Fruit fly (Drosophila melanogaster) whole organism, prepupa: ENCODE data around the gene Gsc.
A peak's percentile ranks its signal among the peaks of the same experiment; 100 is the strongest.

Experiments
- CG10631 ChIP-seq: fragments of 200-800 bp; sonication (Bioruptor generic); optimal IDR thresholded peaks from 2 replicates; lab custom pipeline; 2016; ENCODE audit warnings: missing biosample characterization, missing genetic modification characterization
- CG10669 ChIP-seq: fragments of 200-800 bp; sonication (Bioruptor generic); optimal IDR thresholded peaks from 3 replicates; lab custom pipeline; 2018; ENCODE audit warnings: missing biosample characterization, mild to moderate bottlenecking, missing genetic modification characterization, moderate library complexity
- CG11294 ChIP-seq: fragments of 200-800 bp; sonication (Bioruptor generic); IDR thresholded peaks from 2 replicates; pipeline ENCODE4 v1.3.6; 2022; ENCODE audit warnings: missing biosample characterization, missing genetic modification characterization
- CG11762 ChIP-seq: fragments of 200-800 bp; sonication (Bioruptor generic); optimal IDR thresholded peaks from 3 replicates; lab custom pipeline; 2016; ENCODE audit warnings: missing biosample characterization, missing genetic modification characterization; ENCODE audit not compliant: insufficient read depth
- CG15336 ChIP-seq: fragments of 200-800 bp; sonication (Bioruptor generic); IDR thresholded peaks from 2 replicates; pipeline ENCODE4 v1.3.6; 2022; ENCODE audit warnings: missing biosample characterization, missing genetic modification characterization
- CG1621 ChIP-seq: fragments of 200-800 bp; sonication (Bioruptor generic); optimal IDR thresholded peaks from 3 replicates; lab custom pipeline; 2018; ENCODE audit warnings: missing biosample characterization, mild to moderate bottlenecking, missing genetic modification characterization
- CG31627 ChIP-seq: fragments of 200-800 bp; sonication (Bioruptor generic); optimal IDR thresholded peaks from 3 replicates; lab custom pipeline; 2016; ENCODE audit warnings: missing biosample characterization, missing genetic modification characterization
- CG32006 ChIP-seq: fragments of 200-800 bp; sonication (Bioruptor generic); optimal IDR thresholded peaks from 3 replicates; lab custom pipeline; 2017; ENCODE audit warnings: missing biosample characterization, mild to moderate bottlenecking, missing genetic modification characterization
- CG3919 ChIP-seq: fragments of 200-800 bp; sonication (Bioruptor generic); optimal IDR thresholded peaks from 3 replicates; lab custom pipeline; 2016; ENCODE audit warnings: missing biosample characterization, missing genetic modification characterization
- CG6163 ChIP-seq: fragments of 200-800 bp; sonication (Bioruptor generic); IDR thresholded peaks from 3 replicates; pipeline ENCODE4 v1.3.6; 2022; ENCODE audit warnings: missing biosample characterization, missing genetic modification characterization
- CG6276 ChIP-seq: fragments of 200-800 bp; sonication (Bioruptor generic); optimal IDR thresholded peaks from 2 replicates; lab custom pipeline; 2017; ENCODE audit warnings: missing biosample characterization, mild to moderate bottlenecking, missing genetic modification characterization
- CG6792 ChIP-seq: fragments of 200-800 bp; sonication (Bioruptor generic); optimal IDR thresholded peaks from 3 replicates; lab custom pipeline; 2016; ENCODE audit warnings: missing biosample characterization, missing genetic modification characterization
- CG6808 ChIP-seq: fragments of 200-800 bp; sonication (Bioruptor generic); optimal IDR thresholded peaks from 3 replicates; lab custom pipeline; 2017; ENCODE audit warnings: missing biosample characterization, missing genetic modification characterization, mild to moderate bottlenecking, moderate library complexity, missing genetic modification reagents
- CG6854 ChIP-seq: fragments of 200-800 bp; sonication (Bioruptor generic); optimal IDR thresholded peaks from 2 replicates; lab custom pipeline; 2017; ENCODE audit warnings: missing biosample characterization, mild to moderate bottlenecking, missing genetic modification characterization
- CG8119 ChIP-seq: fragments of 200-800 bp; sonication (Bioruptor generic); IDR thresholded peaks from 3 replicates; pipeline ENCODE4 v1.3.6; 2022; ENCODE audit warnings: missing biosample characterization, missing genetic modification characterization
- Eip75B ChIP-seq: fragments of 200-800 bp; sonication (Bioruptor generic); optimal IDR thresholded peaks from 3 replicates; lab custom pipeline; 2016; ENCODE audit warnings: missing biosample characterization, missing genetic modification characterization
- Eip78C ChIP-seq: fragments of 200-800 bp; sonication (Bioruptor generic); peaks from one replicate; lab custom pipeline; 2016; ENCODE audit warnings: missing biosample characterization, missing genetic modification characterization
- Ets21C ChIP-seq: fragments of 200-800 bp; sonication (Bioruptor generic); optimal IDR thresholded peaks from 3 replicates; lab custom pipeline; 2016; ENCODE audit warnings: missing biosample characterization, missing genetic modification characterization
- Ets96B ChIP-seq: fragments of 200-800 bp; optimal IDR thresholded peaks from 2 replicates; lab custom pipeline; 2019; ENCODE audit warnings: missing biosample characterization, mild to moderate bottlenecking, missing genetic modification characterization, moderate library complexity
- Hr38 ChIP-seq: sonication (Bioruptor generic); optimal IDR thresholded peaks from 2 replicates; lab custom pipeline; 2016; ENCODE audit warnings: missing biosample characterization, missing genetic modification characterization
- Hr39 ChIP-seq: fragments of 200-800 bp; sonication (Bioruptor generic); optimal IDR thresholded peaks from 2 replicates; lab custom pipeline; 2016; ENCODE audit warnings: missing biosample characterization, missing genetic modification characterization
- Lpt ChIP-seq: fragments of 200-800 bp; sonication (Bioruptor generic); optimal IDR thresholded peaks from 3 replicates; lab custom pipeline; 2016; ENCODE audit warnings: missing biosample characterization, missing genetic modification characterization
- Met ChIP-seq: fragments of 200-800 bp; sonication (Bioruptor generic); optimal IDR thresholded peaks from 3 replicates; lab custom pipeline; 2016; ENCODE audit warnings: missing biosample characterization, missing genetic modification characterization
- Sox102F ChIP-seq: fragments of 200-800 bp; sonication (Bioruptor generic); optimal IDR thresholded peaks from 2 replicates; lab custom pipeline; 2016; ENCODE audit warnings: missing biosample characterization, mild to moderate bottlenecking, missing genetic modification characterization
- Sox14 ChIP-seq: fragments of 200-800 bp; sonication (Bioruptor generic); optimal IDR thresholded peaks from 3 replicates; lab custom pipeline; 2016; ENCODE audit warnings: missing biosample characterization, missing genetic modification characterization
- acj6 ChIP-seq: fragments of 200-800 bp; sonication (Bioruptor generic); optimal IDR thresholded peaks from 3 replicates; lab custom pipeline; 2016; ENCODE audit warnings: missing biosample characterization, missing genetic modification characterization
- dac ChIP-seq: fragments of 200-800 bp; sonication (Bioruptor generic); optimal IDR thresholded peaks from 2 replicates; lab custom pipeline; 2017; ENCODE audit warnings: missing biosample characterization, mild to moderate bottlenecking, missing genetic modification characterization
- dsx ChIP-seq: fragments of 200-800 bp; optimal IDR thresholded peaks from 3 replicates; lab custom pipeline; 2019; ENCODE audit warnings: missing biosample characterization, mild to moderate bottlenecking, missing genetic modification characterization, moderate library complexity; ENCODE audit not compliant: poor library complexity, severe bottlenecking
- eg ChIP-seq: fragments of 200-800 bp; sonication (Bioruptor generic); IDR thresholded peaks from 3 replicates; pipeline ENCODE4 v1.3.6; 2022; ENCODE audit warnings: missing biosample characterization, missing genetic modification characterization
- esn ChIP-seq: fragments of 200-800 bp; sonication (Bioruptor generic); optimal IDR thresholded peaks from 2 replicates; lab custom pipeline; 2016; ENCODE audit warnings: missing biosample characterization, mild to moderate bottlenecking, missing genetic modification characterization, moderate library complexity
- fd59A ChIP-seq: fragments of 200-800 bp; sonication (Bioruptor generic); optimal IDR thresholded peaks from 2 replicates; lab custom pipeline; 2017; ENCODE audit warnings: missing biosample characterization, mild to moderate bottlenecking, missing genetic modification characterization, missing genetic modification reagents
- fd85E ChIP-seq: fragments of 200-800 bp; sonication (Bioruptor generic); optimal IDR thresholded peaks from 3 replicates; lab custom pipeline; 2016; ENCODE audit warnings: missing biosample characterization, missing genetic modification characterization
- net ChIP-seq: fragments of 200-800 bp; sonication (Bioruptor generic); optimal IDR thresholded peaks from 3 replicates; lab custom pipeline; 2016; ENCODE audit warnings: missing biosample characterization, missing genetic modification characterization
- pdm3 ChIP-seq: fragments of 200-800 bp; sonication (Bioruptor generic); optimal IDR thresholded peaks from 3 replicates; lab custom pipeline; 2016; ENCODE audit warnings: missing biosample characterization, missing genetic modification characterization
- ss ChIP-seq, 2 experiments: fragments of 200-800 bp; sonication (Bioruptor generic); optimal IDR thresholded peaks; 2 replicates in 1 of 2; 3 replicates in 1 of 2; lab custom pipeline; 2017 to 2018; ENCODE audit warnings: mild to moderate bottlenecking in 2 of 2, missing biosample characterization in 2 of 2, missing genetic modification characterization in 2 of 2, moderate library complexity in 1 of 2
- svp ChIP-seq: fragments of 200-800 bp; sonication (Bioruptor generic); peaks from one replicate; lab custom pipeline; 2016; ENCODE audit warnings: missing biosample characterization, missing genetic modification characterization
- topi ChIP-seq: fragments of 200-800 bp; sonication (Bioruptor generic); optimal IDR thresholded peaks from 3 replicates; lab custom pipeline; 2016; ENCODE audit warnings: missing biosample characterization, missing genetic modification characterization
- vri ChIP-seq: fragments of 200-800 bp; sonication (Bioruptor generic); optimal IDR thresholded peaks from 3 replicates; lab custom pipeline; 2016; ENCODE audit warnings: missing biosample characterization, mild to moderate bottlenecking, missing genetic modification characterization

Gsc gene

DNA sequence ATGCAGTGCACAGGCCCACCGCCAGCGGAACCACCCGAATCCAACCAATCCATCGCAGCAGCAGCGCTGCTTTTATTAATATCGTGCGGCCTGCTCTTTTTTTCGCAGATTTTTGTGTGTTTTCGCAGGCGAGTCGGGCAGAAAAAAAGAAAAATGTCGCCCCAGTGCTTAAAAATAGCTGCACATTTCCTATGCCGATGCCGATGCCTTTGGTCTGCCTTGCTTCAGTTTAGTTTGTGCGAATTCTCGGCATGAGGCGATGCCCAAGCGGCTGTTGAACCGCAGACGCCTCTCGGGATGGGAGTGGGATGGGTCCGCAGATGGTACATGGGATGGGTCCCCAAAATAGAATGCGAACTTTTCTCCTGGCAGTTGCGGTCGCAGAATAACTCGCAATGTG lies 31.2 kb downstream of the Gsc start:
- TF ChIP-seq Lpt (GFP tag; lab: Kevin White, UChicago) (peak; percentile 75), CG31627 (GFP tag; lab: Kevin White, UChicago) (no peak), CG6808 (no peak), CG10669 (GFP tag; lab: Kevin White, UChicago) (no peak), CG15336 (GFP tag; lab: Robert Waterston, UW) (peak; percentile 42; the same call in 1 of the 2 replicates), CG32006 (no peak), acj6 (GFP tag; lab: Kevin White, UChicago) (no peak), Hr39 (GFP tag; lab: Kevin White, UChicago) (no peak), Eip75B (GFP tag; lab: Kevin White, UChicago) (no peak), Sox102F (GFP tag; lab: Kevin White, UChicago) (no peak), Sox14 (GFP tag; lab: Kevin White, UChicago) (no peak), Hr38 (GFP tag; lab: Kevin White, UChicago) (no peak), ss (GFP tag; optimal IDR thresholded peaks at IDR 0.05; lab: Kevin White, UChicago) (no peak), CG6163 (GFP tag; lab: Robert Waterston, UW) (0 out of 3 replicates have a peak, but pooled peaks have one; percentile 30), CG3919 (GFP tag; lab: Kevin White, UChicago) (no peak), esn (no peak), dsx (no peak), pdm3 (no peak), net (GFP tag; lab: Kevin White, UChicago) (peak; percentile 65), fd59A (GFP tag; lab: Kevin White, UChicago) (no peak), eg (GFP tag; lab: Robert Waterston, UW) (peak; percentile 57; the same call in 2 of the 3 replicates), CG11762 (GFP tag; lab: Kevin White, UChicago) (no peak), Met (no peak), Ets96B (no peak), CG8119 (peak; percentile 68; the same call in 2 of the 3 replicates), CG6854 (GFP tag; lab: Kevin White, UChicago) (no peak), CG10631 (GFP tag; lab: Kevin White, UChicago) (no peak), fd85E (GFP tag; lab: Kevin White, UChicago) (no peak), Ets21C (GFP tag; lab: Kevin White, UChicago) (no peak), vri (no peak), dac (no peak), CG6792 (no peak)

DNA sequence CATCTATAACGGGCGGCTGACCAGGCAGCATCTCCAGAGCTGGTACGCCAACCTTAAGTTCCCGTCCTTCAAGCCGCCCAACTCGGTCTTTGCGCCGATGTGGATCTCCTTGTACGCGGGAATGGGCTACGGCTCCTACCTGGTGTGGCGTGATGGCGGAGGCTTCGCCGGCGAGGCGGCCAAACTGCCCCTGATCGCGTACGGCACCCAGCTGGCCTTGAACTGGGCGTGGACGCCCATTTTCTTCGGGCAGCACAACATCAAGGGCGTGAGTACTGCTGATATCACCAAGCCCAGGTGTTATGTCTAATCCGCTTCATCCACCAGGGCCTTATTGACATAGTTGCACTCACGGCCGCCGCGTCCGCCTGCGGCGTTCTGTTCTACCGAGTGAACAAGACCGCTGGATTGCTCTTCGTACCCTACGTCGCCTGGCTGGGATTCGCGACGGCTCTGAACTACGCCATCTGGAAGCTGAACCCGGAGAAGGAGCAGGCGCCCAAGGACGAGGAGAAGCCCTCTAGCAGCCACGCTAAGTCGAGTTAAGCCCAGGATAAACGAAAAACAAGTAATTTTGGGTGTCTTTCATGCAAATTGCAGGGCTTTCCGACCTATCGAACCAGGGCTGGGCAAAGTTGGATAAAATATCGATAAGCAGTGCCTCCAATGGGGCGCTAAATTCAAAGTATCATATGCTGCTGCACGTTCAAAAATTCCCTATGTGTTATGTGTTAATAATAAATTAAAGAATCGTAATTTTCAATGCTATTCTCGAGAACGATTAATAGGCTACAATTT lies 34.5 kb downstream of the Gsc start, which contains the start of gene rempA:
TSS of gene rempA (minus strand) at position 541 of the 798 bp plus-strand sequence.
- TF ChIP-seq CG11294 (no peak), CG1621 (tag; lab: Kevin White, UChicago) (peak; percentile 65)
- TF ChIP-seq, all 60 proteins: peak for 1

DNA sequence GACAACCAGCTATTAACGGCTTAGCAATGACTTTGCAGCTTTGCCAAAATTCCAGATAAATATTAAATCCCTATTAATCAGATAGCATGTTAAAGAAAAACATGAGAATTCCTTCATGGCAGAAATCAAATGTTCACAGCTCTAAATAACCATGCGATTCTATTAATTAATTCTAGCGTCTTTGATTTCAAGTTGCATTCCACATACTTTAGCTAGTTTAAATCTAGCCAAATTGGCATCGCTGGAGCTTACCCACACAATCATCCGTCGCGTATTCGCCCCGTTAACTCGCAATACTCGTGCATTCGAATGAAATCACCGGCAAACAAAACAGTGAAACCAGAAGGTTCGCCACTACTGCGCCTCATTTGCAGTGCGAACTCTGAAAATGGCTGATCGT lies 35.2 kb downstream of the Gsc start, which contains the start of gene Tspo:
TSS of gene Tspo (plus strand) at position 302 of the 400 bp plus-strand sequence.
- TF ChIP-seq CG6276 (no peak), ss (GFP tag; optimal IDR thresholded peaks at IDR 0.05; lab: Kevin White, UChicago) (peak; percentile 28 to 58), Sox14 (GFP tag; lab: Kevin White, UChicago) (peak; percentile 4), CG1621 (tag; lab: Kevin White, UChicago) (peak; percentile 63), Eip78C (GFP tag; lab: Kevin White, UChicago) (peak; percentile 65), svp (peak; percentile 71), topi (no peak)
